Worm (Caenorhabditis elegans): ENCODE measurements around the gene srlf-3.

srlf-3 gene

ce11 chrIV:8476166-8476565, 11.1 kb upstream of the srlf-3 start:
- TF ChIP-seq ceh-18 (tag; optimal IDR thresholded peaks at IDR 0.05), result no peak
- TF ChIP-seq rnt-1 (tag; optimal IDR thresholded peaks at IDR 0.05), result no peak
- no peak for TF ChIP-seq hlh-8 (tag; optimal IDR thresholded peaks at IDR 0.05)
- no peak for TF ChIP-seq elt-2 (tag; optimal IDR thresholded peaks at IDR 0.05)
- no peak for TF ChIP-seq odd-2 (tag; optimal IDR thresholded peaks at IDR 0.05)
- no peak for TF ChIP-seq pag-3 (tag; optimal IDR thresholded peaks at IDR 0.05; ENCODE audit: borderline replicate concordance)
- TF ChIP-seq mec-3 (tag; optimal IDR thresholded peaks at IDR 0.05; ENCODE audit: borderline replicate concordance), result no peak
- no peak for TF ChIP-seq ahr-1 (tag; optimal IDR thresholded peaks at IDR 0.05)
- TF ChIP-seq ref-2 (tag; optimal IDR thresholded peaks at IDR 0.05), result no peak
- no peak for TF ChIP-seq gmeb-2 (tag; optimal IDR thresholded peaks at IDR 0.05)
- no peak for TF ChIP-seq fkh-10 (GFP tag; optimal IDR thresholded peaks at IDR 0.05)
- no peak for TF ChIP-seq T23F11.4 (GFP tag; optimal IDR thresholded peaks at IDR 0.05)
- no peak for TF ChIP-seq ceh-30 (tag; optimal IDR thresholded peaks at IDR 0.05)
- no peak for TF ChIP-seq eyg-1 (tag; optimal IDR thresholded peaks at IDR 0.05)
- TF ChIP-seq dmd-4 (tag; optimal IDR thresholded peaks at IDR 0.05; ENCODE audit: borderline replicate concordance), result no peak
- TF ChIP-seq fax-1 (tag; optimal IDR thresholded peaks at IDR 0.05), result no peak
- TF ChIP-seq ceh-48 (tag; optimal IDR thresholded peaks at IDR 0.05), result no peak

- TF ChIP-seq F13H6.1 (tag; optimal IDR thresholded peaks at IDR 0.05) (no peak), pha-2 (tag; optimal IDR thresholded peaks at IDR 0.05) (no peak), unc-42 (tag; optimal IDR thresholded peaks at IDR 0.05) (no peak), pqm-1 (tag; optimal IDR thresholded peaks at IDR 0.05) (no peak), ceh-6 (GFP tag; optimal IDR thresholded peaks at IDR 0.05) (no peak), dve-1 (tag; optimal IDR thresholded peaks at IDR 0.05) (no peak), T23F11.4 (GFP tag; optimal IDR thresholded peaks at IDR 0.05) (no peak), hlh-6 (tag; optimal IDR thresholded peaks at IDR 0.05) (no peak), C08G9.2 (tag; optimal IDR thresholded peaks at IDR 0.05) (no peak), pat-9 (tag; optimal IDR thresholded peaks at IDR 0.05) (no peak), dmd-4 (tag; optimal IDR thresholded peaks at IDR 0.05; ENCODE audit: borderline replicate concordance) (no peak)
Measured at ce11 chrIV:8476880-8477279, 10.4 kb upstream of the srlf-3 start, which contains the start of gene spp-10. Gene spp-10 (plus strand): TSS chrIV:8477180.

ce11 chrIV:8478516-8478915, 8.8 kb upstream of the srlf-3 start:
- no peak for TF ChIP-seq tbx-2 (tag; optimal IDR thresholded peaks at IDR 0.05)
- TF ChIP-seq hlh-6 (tag; optimal IDR thresholded peaks at IDR 0.05), result no peak
- TF ChIP-seq sox-4 (tag; optimal IDR thresholded peaks at IDR 0.05), result no peak
- no peak for TF ChIP-seq hlh-8 (tag; optimal IDR thresholded peaks at IDR 0.05)
- TF ChIP-seq ceh-9 (tag; optimal IDR thresholded peaks at IDR 0.05), result no peak
- no peak for TF ChIP-seq dve-1 (tag; optimal IDR thresholded peaks at IDR 0.05)
- no peak for TF ChIP-seq nfya-1 (tag; optimal IDR thresholded peaks at IDR 0.05)
- no peak for TF ChIP-seq ceh-45 (GFP tag; IDR thresholded peaks at IDR 0.05)
- no peak for TF ChIP-seq che-1 (tag; optimal IDR thresholded peaks at IDR 0.05)
- no peak for TF ChIP-seq ceh-18 (tag; optimal IDR thresholded peaks at IDR 0.05)
- TF ChIP-seq lim-6 (tag; optimal IDR thresholded peaks at IDR 0.05), result no peak
- no peak for TF ChIP-seq odd-2 (tag; optimal IDR thresholded peaks at IDR 0.05)
- no peak for TF ChIP-seq ceh-30 (tag; optimal IDR thresholded peaks at IDR 0.05)
- no peak for TF ChIP-seq pha-2 (tag; optimal IDR thresholded peaks at IDR 0.05)

- TF ChIP-seq dmd-4 (tag; optimal IDR thresholded peaks at IDR 0.05; ENCODE audit: borderline replicate concordance) (no peak), ceh-24 (tag; optimal IDR thresholded peaks at IDR 0.05) (no peak), hlh-15 (tag; optimal IDR thresholded peaks at IDR 0.05) (no peak), madf-2 (tag; optimal IDR thresholded peaks at IDR 0.05) (no peak), K09A11.1 (tag; optimal IDR thresholded peaks at IDR 0.05; ENCODE audit: insufficient read depth) (no peak), ceh-45 (GFP tag; IDR thresholded peaks at IDR 0.05) (no peak)
Measured at ce11 chrIV:8479346-8479745, 7.9 kb upstream of the srlf-3 start, which contains the start of gene hlh-12. Gene hlh-12 (minus strand): TSS chrIV:8479446.
